Fruit fly (Drosophila melanogaster) whole organism, wandering third instar larva: ENCODE results near the gene Swip-1.

Source experiments
- Abd-B ChIP-seq: fragments of >200 bp; optimal IDR thresholded peaks from 2 replicates; lab custom pipeline; 2017; ENCODE audit warnings: missing biosample characterization, missing genetic modification characterization
- CG32264 ChIP-seq: fragments of 200-800 bp; sonication (Bioruptor generic); optimal IDR thresholded peaks from 2 replicates; lab custom pipeline; 2016; ENCODE audit warnings: missing biosample characterization, missing genetic modification characterization
- CG9705 ChIP-seq: fragments of 200-800 bp; sonication (Bioruptor generic); optimal IDR thresholded peaks from 2 replicates; lab custom pipeline; 2018; ENCODE audit warnings: missing biosample characterization, mild to moderate bottlenecking, missing genetic modification characterization
- CrebA ChIP-seq: fragments of 200-800 bp; sonication (Bioruptor generic); optimal IDR thresholded peaks from 2 replicates; lab custom pipeline; 2016; ENCODE audit warnings: missing biosample characterization, mild to moderate bottlenecking, missing genetic modification characterization, borderline replicate concordance
- Dfd ChIP-seq: fragments of >200 bp; optimal IDR thresholded peaks from 2 replicates; lab custom pipeline; 2017; ENCODE audit warnings: missing biosample characterization, missing genetic modification characterization
- Dif ChIP-seq: fragments of 200-275, 200-300 bp; sonication (Bioruptor generic); optimal IDR thresholded peaks from 2 replicates; lab custom pipeline; 2018; ENCODE audit warnings: missing biosample characterization, missing genetic modification characterization; ENCODE audit not compliant: partially characterized antibody
- GATAd ChIP-seq: sonication (Bioruptor generic); optimal IDR thresholded peaks from 2 replicates; lab custom pipeline; 2016; ENCODE audit warnings: missing biosample characterization, missing genetic modification characterization
- HLH106 ChIP-seq: fragments of 200-800 bp; optimal IDR thresholded peaks from 3 replicates; lab custom pipeline; 2019; ENCODE audit warnings: missing biosample characterization, mild to moderate bottlenecking, missing genetic modification characterization, moderate library complexity
- Hnf4 ChIP-seq: fragments of 200-800 bp; sonication (Bioruptor generic); optimal IDR thresholded peaks from 2 replicates; lab custom pipeline; 2016; ENCODE audit warnings: missing biosample characterization, mild to moderate bottlenecking, missing genetic modification characterization
- Hr78 ChIP-seq: fragments of >200 bp; optimal IDR thresholded peaks from 2 replicates; lab custom pipeline; 2017; ENCODE audit warnings: missing biosample characterization, missing genetic modification characterization
- Hr83 ChIP-seq: fragments of 200-300 bp; sonication (Bioruptor generic); optimal IDR thresholded peaks from 2 replicates; lab custom pipeline; 2016; ENCODE audit warnings: missing biosample characterization, mild to moderate bottlenecking, missing genetic modification characterization, moderate library complexity; ENCODE audit not compliant: poor library complexity, severe bottlenecking
- Jra ChIP-seq: sonication (Bioruptor generic); optimal IDR thresholded peaks from 2 replicates; lab custom pipeline; 2016; ENCODE audit warnings: missing biosample characterization, missing genetic modification characterization
- Mio ChIP-seq: sonication (Bioruptor generic); optimal IDR thresholded peaks from 2 replicates; lab custom pipeline; 2016; ENCODE audit warnings: missing biosample characterization, missing genetic modification characterization
- Myc ChIP-seq: fragments of >200 bp; optimal IDR thresholded peaks from 2 replicates; lab custom pipeline; 2017
- N ChIP-seq: fragments of >200 bp; optimal IDR thresholded peaks from 2 replicates; lab custom pipeline; 2018; ENCODE audit warnings: missing biosample characterization, missing external identifiers, missing genetic modification characterization
- OdsH ChIP-seq: fragments of 200-800 bp; sonication (Bioruptor generic); optimal IDR thresholded peaks from 2 replicates; lab custom pipeline; 2016; ENCODE audit warnings: missing biosample characterization, mild to moderate bottlenecking, missing genetic modification characterization
- Rel ChIP-seq, 2 experiments: fragments of 200-800 bp; sonication (Bioruptor generic) in 1 of 2; optimal IDR thresholded peaks; 2 replicates in 1 of 2; 3 replicates in 1 of 2; lab custom pipeline; 2016 to 2019; ENCODE audit warnings: mild to moderate bottlenecking in 2 of 2, missing biosample characterization in 2 of 2, missing genetic modification characterization in 2 of 2, moderate library complexity in 1 of 2
- Sp1 ChIP-seq: fragments of 200-800 bp; sonication (Bioruptor generic); optimal IDR thresholded peaks from 3 replicates; lab custom pipeline; 2019; ENCODE audit warnings: missing biosample characterization, mild to moderate bottlenecking, missing genetic modification characterization, moderate library complexity
- Vsx2 ChIP-seq: fragments of 200-300, 225-300 bp; sonication (Bioruptor generic); optimal IDR thresholded peaks from 2 replicates; lab custom pipeline; 2018; ENCODE audit warnings: missing biosample characterization, missing genetic modification characterization; ENCODE audit not compliant: partially characterized antibody
- br ChIP-seq: fragments of 200-800 bp; sonication (Bioruptor generic); optimal IDR thresholded peaks from 2 replicates; lab custom pipeline; 2016; ENCODE audit warnings: missing biosample characterization, missing genetic modification characterization
- brk ChIP-seq: fragments of 200-800 bp; sonication (Bioruptor generic); optimal IDR thresholded peaks from 2 replicates; lab custom pipeline; 2016; ENCODE audit warnings: missing biosample characterization, mild to moderate bottlenecking, missing genetic modification characterization
- dl ChIP-seq, 2 experiments: fragments of 175-275, 200-275 bp in 1 of 2; fragments of 200-275 bp in 1 of 2; sonication (Bioruptor generic); optimal IDR thresholded peaks; lab custom pipeline; 2018; ENCODE audit warnings: mild to moderate bottlenecking in 2 of 2, missing biosample characterization in 2 of 2, missing genetic modification characterization in 2 of 2, moderate library complexity in 2 of 2; ENCODE audit not compliant: partially characterized antibody in 2 of 2, insufficient read depth in 1 of 2
- dmrt93B ChIP-seq: fragments of 200-800 bp; sonication (Bioruptor generic); optimal IDR thresholded peaks from 2 replicates; lab custom pipeline; 2018; ENCODE audit warnings: missing biosample characterization, mild to moderate bottlenecking, missing genetic modification characterization
- dsf ChIP-seq: sonication (Bioruptor generic); optimal IDR thresholded peaks from 2 replicates; lab custom pipeline; 2016; ENCODE audit warnings: missing biosample characterization, missing genetic modification characterization, borderline replicate concordance
- ey ChIP-seq: fragments of 200-800 bp; sonication (Bioruptor generic); optimal IDR thresholded peaks from 2 replicates; lab custom pipeline; 2016; ENCODE audit warnings: missing biosample characterization, missing genetic modification characterization
- foxo ChIP-seq, 2 experiments: fragments of 200-800 bp; sonication (Bioruptor generic); optimal IDR thresholded peaks; 2 replicates in 1 of 2; 3 replicates in 1 of 2; lab custom pipeline; 2016 to 2017; ENCODE audit warnings: missing biosample characterization in 2 of 2, missing genetic modification characterization in 2 of 2
- fru ChIP-seq: fragments of 200-800 bp; sonication (Bioruptor generic); optimal IDR thresholded peaks from 3 replicates; lab custom pipeline; 2016; ENCODE audit warnings: missing biosample characterization, mild to moderate bottlenecking, missing genetic modification characterization
- h ChIP-seq: fragments of 200-800 bp; sonication (Bioruptor generic); optimal IDR thresholded peaks from 3 replicates; lab custom pipeline; 2016; ENCODE audit warnings: missing biosample characterization, mild to moderate bottlenecking, missing genetic modification characterization
- jim ChIP-seq: fragments of 175-275, 200-325 bp; sonication (Bioruptor generic); optimal IDR thresholded peaks from 2 replicates; lab custom pipeline; 2016; ENCODE audit warnings: missing biosample characterization, mild to moderate bottlenecking, missing genetic modification characterization
- lola ChIP-seq: fragments of >200 bp; optimal IDR thresholded peaks from 2 replicates; lab custom pipeline; 2017; ENCODE audit warnings: missing biosample characterization, missing genetic modification characterization
- pan ChIP-seq: fragments of >200 bp; optimal IDR thresholded peaks from 2 replicates; lab custom pipeline; 2017
- psq ChIP-seq: fragments of 200-800 bp; sonication (Bioruptor generic); optimal IDR thresholded peaks from 3 replicates; lab custom pipeline; 2017; ENCODE audit warnings: missing biosample characterization, mild to moderate bottlenecking, missing genetic modification characterization, moderate library complexity
- rgr ChIP-seq: fragments of 200-800 bp; sonication (Bioruptor generic); optimal IDR thresholded peaks from 3 replicates; lab custom pipeline; 2016; ENCODE audit warnings: missing biosample characterization, mild to moderate bottlenecking, missing genetic modification characterization
- sage ChIP-seq: fragments of 200-800 bp; sonication (Bioruptor generic); optimal IDR thresholded peaks from 2 replicates; lab custom pipeline; 2016; ENCODE audit warnings: missing biosample characterization, mild to moderate bottlenecking, missing genetic modification characterization
- sv ChIP-seq: fragments of 200-800 bp; sonication (Bioruptor generic); optimal IDR thresholded peaks from 3 replicates; lab custom pipeline; 2016; ENCODE audit warnings: missing biosample characterization, missing genetic modification characterization
- tai ChIP-seq: sonication (Bioruptor generic); optimal IDR thresholded peaks from 2 replicates; lab custom pipeline; 2016; ENCODE audit warnings: missing biosample characterization, missing genetic modification characterization
- usp ChIP-seq: fragments of >200 bp; optimal IDR thresholded peaks from 2 replicates; lab custom pipeline; 2017; ENCODE audit warnings: missing biosample characterization, missing genetic modification characterization
- woc ChIP-seq: sonication (Bioruptor generic); optimal IDR thresholded peaks from 2 replicates; lab custom pipeline; 2016; ENCODE audit warnings: missing biosample characterization, mild to moderate bottlenecking, missing genetic modification characterization

The Swip-1 gene

dm6 chr2L:18948065-18948723 lies 38.9 kb downstream of the Swip-1 start:
- TF ChIP-seq Hnf4 (GFP tag; lab: Kevin White, UChicago) (peak; percentile 70), Vsx2 (GFP tag; lab: Kevin White, UChicago) (no peak), woc (GFP tag; lab: Kevin White, UChicago) (peak; percentile 95), tai (GFP tag; lab: Kevin White, UChicago) (no peak), pan (lab: Kevin White, UChicago) (no peak), dmrt93B (peak; percentile 56), dl (GFP tag; optimal IDR thresholded peaks at IDR 0.05; lab: Kevin White, UChicago; ENCODE audit: insufficient read depth in 1 of 2, partially characterized antibody in 2 of 2) (no peak), sage (no peak), Dif (GFP tag; lab: Kevin White, UChicago) (no peak), rgr (peak; percentile 68), psq (GFP tag; lab: Kevin White, UChicago) (peak; percentile 84), foxo (GFP tag; optimal IDR thresholded peaks at IDR 0.05; lab: Kevin White, UChicago) (peak in 1 of 2 experiments; percentile 81), Myc (lab: Kevin White, UChicago) (no peak), CrebA (GFP tag; lab: Kevin White, UChicago) (no peak), Dfd (GFP tag; lab: Kevin White, UChicago) (no peak), GATAd (no peak), CG32264 (GFP tag; lab: Kevin White, UChicago) (peak; percentile 11), Sp1 (GFP tag; lab: Kevin White, UChicago) (peak; percentile 83), CG9705 (GFP tag; lab: Kevin White, UChicago) (peak; percentile 46), Rel (GFP tag; optimal IDR thresholded peaks at IDR 0.05; lab: Kevin White, UChicago) (no peak), Rel (tag; optimal IDR thresholded peaks at IDR 0.05; lab: Kevin White, UChicago) (no peak), OdsH (GFP tag; lab: Kevin White, UChicago) (peak; percentile 83), fru (GFP tag; lab: Kevin White, UChicago) (peak; percentile 68), brk (GFP tag; lab: Kevin White, UChicago) (no peak), h (GFP tag; lab: Kevin White, UChicago) (peak; percentile 85), Hr83 (GFP tag; lab: Kevin White, UChicago) (no peak), Abd-B (GFP tag; lab: Kevin White, UChicago) (no peak), dsf (peak; percentile 6), jim (GFP tag; lab: Kevin White, UChicago) (no peak), HLH106 (tag; lab: Kevin White, UChicago) (peak; percentile 83), usp (GFP tag; lab: Kevin White, UChicago) (no peak), ey (peak; percentile 80), Hr78 (GFP tag; lab: Kevin White, UChicago) (no peak), br (GFP tag; lab: Kevin White, UChicago) (peak; percentile 84), sv (no peak), Jra (GFP tag; lab: Kevin White, UChicago) (peak; percentile 27), N (no peak), Mio (GFP tag; lab: Kevin White, UChicago) (no peak), lola (GFP tag; lab: Kevin White, UChicago) (no peak)

DNA sequence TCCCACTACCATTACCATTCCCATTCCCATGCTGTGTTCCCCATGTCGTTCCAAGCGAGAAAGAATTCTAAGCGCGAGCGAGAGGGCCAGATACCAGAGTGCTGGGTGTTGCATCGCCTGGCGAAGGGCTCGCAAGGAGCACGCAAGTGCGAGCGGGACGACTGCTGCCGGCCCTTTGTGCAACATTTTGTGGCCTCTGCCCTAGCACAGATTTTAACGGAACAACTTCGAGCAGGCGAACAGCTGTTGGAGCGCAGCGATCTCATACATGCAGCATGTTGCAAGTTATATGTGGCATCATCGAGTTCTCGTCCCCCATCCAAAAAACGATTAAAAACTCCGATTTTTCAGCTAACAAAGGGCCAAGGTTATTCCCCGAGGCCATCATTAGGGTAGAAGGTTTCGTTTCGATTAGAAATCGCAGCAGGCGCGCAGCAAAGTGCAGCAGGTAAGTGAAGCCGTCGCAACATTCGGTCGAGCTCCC lies 39.5 kb downstream of the Swip-1 start:
- TF ChIP-seq CrebA (GFP tag; lab: Kevin White, UChicago) (no peak), Hr83 (GFP tag; lab: Kevin White, UChicago) (no peak), dl (GFP tag; optimal IDR thresholded peaks at IDR 0.05; lab: Kevin White, UChicago; ENCODE audit: insufficient read depth in 1 of 2, partially characterized antibody in 2 of 2) (peak; percentile 21 to 63), sage (no peak), Vsx2 (GFP tag; lab: Kevin White, UChicago) (no peak), Sp1 (GFP tag; lab: Kevin White, UChicago) (no peak), OdsH (GFP tag; lab: Kevin White, UChicago) (no peak), Mio (GFP tag; lab: Kevin White, UChicago) (no peak), Dif (GFP tag; lab: Kevin White, UChicago) (peak; percentile 83), Hnf4 (GFP tag; lab: Kevin White, UChicago) (no peak), foxo (GFP tag; optimal IDR thresholded peaks at IDR 0.05; lab: Kevin White, UChicago) (no peak), pan (lab: Kevin White, UChicago) (no peak), dmrt93B (no peak), CG32264 (GFP tag; lab: Kevin White, UChicago) (no peak), Hr78 (GFP tag; lab: Kevin White, UChicago) (no peak), ey (no peak), rgr (no peak), psq (GFP tag; lab: Kevin White, UChicago) (no peak), sv (no peak), HLH106 (tag; lab: Kevin White, UChicago) (no peak), dsf (no peak), Rel (GFP tag; optimal IDR thresholded peaks at IDR 0.05; lab: Kevin White, UChicago) (no peak), Rel (tag; optimal IDR thresholded peaks at IDR 0.05; lab: Kevin White, UChicago) (peak; percentile 93), usp (GFP tag; lab: Kevin White, UChicago) (no peak), fru (GFP tag; lab: Kevin White, UChicago) (peak; percentile 84), Dfd (GFP tag; lab: Kevin White, UChicago) (no peak), br (GFP tag; lab: Kevin White, UChicago) (no peak), CG9705 (GFP tag; lab: Kevin White, UChicago) (no peak), jim (GFP tag; lab: Kevin White, UChicago) (no peak)
- TF ChIP-seq, all 38 proteins: peak for 4
